Fruit fly (Drosophila melanogaster) whole organism, wandering third instar larva: Measurements from ENCODE around the gene CG42846.
A peak's percentile ranks its signal among the peaks of the same experiment; 100 is the strongest.

Experiments used
- Abd-B ChIP-seq: fragments of >200 bp; optimal IDR thresholded peaks from 2 replicates; lab custom pipeline; 2017; ENCODE audit warnings: missing biosample characterization, missing genetic modification characterization
- CG32264 ChIP-seq: fragments of 200-800 bp; sonication (Bioruptor generic); optimal IDR thresholded peaks from 2 replicates; lab custom pipeline; 2016; ENCODE audit warnings: missing biosample characterization, missing genetic modification characterization
- CG9705 ChIP-seq: fragments of 200-800 bp; sonication (Bioruptor generic); optimal IDR thresholded peaks from 2 replicates; lab custom pipeline; 2018; ENCODE audit warnings: missing biosample characterization, mild to moderate bottlenecking, missing genetic modification characterization
- CrebA ChIP-seq: fragments of 200-800 bp; sonication (Bioruptor generic); optimal IDR thresholded peaks from 2 replicates; lab custom pipeline; 2016; ENCODE audit warnings: missing biosample characterization, mild to moderate bottlenecking, missing genetic modification characterization, borderline replicate concordance
- Dif ChIP-seq: fragments of 200-275, 200-300 bp; sonication (Bioruptor generic); optimal IDR thresholded peaks from 2 replicates; lab custom pipeline; 2018; ENCODE audit warnings: missing biosample characterization, missing genetic modification characterization; ENCODE audit not compliant: partially characterized antibody
- GATAd ChIP-seq: sonication (Bioruptor generic); optimal IDR thresholded peaks from 2 replicates; lab custom pipeline; 2016; ENCODE audit warnings: missing biosample characterization, missing genetic modification characterization
- HLH106 ChIP-seq: fragments of 200-800 bp; optimal IDR thresholded peaks from 3 replicates; lab custom pipeline; 2019; ENCODE audit warnings: missing biosample characterization, mild to moderate bottlenecking, missing genetic modification characterization, moderate library complexity
- Hnf4 ChIP-seq: fragments of 200-800 bp; sonication (Bioruptor generic); optimal IDR thresholded peaks from 2 replicates; lab custom pipeline; 2016; ENCODE audit warnings: missing biosample characterization, mild to moderate bottlenecking, missing genetic modification characterization
- Hr78 ChIP-seq: fragments of >200 bp; optimal IDR thresholded peaks from 2 replicates; lab custom pipeline; 2017; ENCODE audit warnings: missing biosample characterization, missing genetic modification characterization
- Hr83 ChIP-seq: fragments of 200-300 bp; sonication (Bioruptor generic); optimal IDR thresholded peaks from 2 replicates; lab custom pipeline; 2016; ENCODE audit warnings: missing biosample characterization, mild to moderate bottlenecking, missing genetic modification characterization, moderate library complexity; ENCODE audit not compliant: poor library complexity, severe bottlenecking
- Jra ChIP-seq: sonication (Bioruptor generic); optimal IDR thresholded peaks from 2 replicates; lab custom pipeline; 2016; ENCODE audit warnings: missing biosample characterization, missing genetic modification characterization
- Mio ChIP-seq: sonication (Bioruptor generic); optimal IDR thresholded peaks from 2 replicates; lab custom pipeline; 2016; ENCODE audit warnings: missing biosample characterization, missing genetic modification characterization
- Myc ChIP-seq: fragments of >200 bp; optimal IDR thresholded peaks from 2 replicates; lab custom pipeline; 2017
- N ChIP-seq: fragments of >200 bp; optimal IDR thresholded peaks from 2 replicates; lab custom pipeline; 2018; ENCODE audit warnings: missing biosample characterization, missing external identifiers, missing genetic modification characterization
- OdsH ChIP-seq: fragments of 200-800 bp; sonication (Bioruptor generic); optimal IDR thresholded peaks from 2 replicates; lab custom pipeline; 2016; ENCODE audit warnings: missing biosample characterization, mild to moderate bottlenecking, missing genetic modification characterization
- Sp1 ChIP-seq: fragments of 200-800 bp; sonication (Bioruptor generic); optimal IDR thresholded peaks from 3 replicates; lab custom pipeline; 2019; ENCODE audit warnings: missing biosample characterization, mild to moderate bottlenecking, missing genetic modification characterization, moderate library complexity
- Vsx2 ChIP-seq: fragments of 200-300, 225-300 bp; sonication (Bioruptor generic); optimal IDR thresholded peaks from 2 replicates; lab custom pipeline; 2018; ENCODE audit warnings: missing biosample characterization, missing genetic modification characterization; ENCODE audit not compliant: partially characterized antibody
- dmrt93B ChIP-seq: fragments of 200-800 bp; sonication (Bioruptor generic); optimal IDR thresholded peaks from 2 replicates; lab custom pipeline; 2018; ENCODE audit warnings: missing biosample characterization, mild to moderate bottlenecking, missing genetic modification characterization
- fru ChIP-seq: fragments of 200-800 bp; sonication (Bioruptor generic); optimal IDR thresholded peaks from 3 replicates; lab custom pipeline; 2016; ENCODE audit warnings: missing biosample characterization, mild to moderate bottlenecking, missing genetic modification characterization
- h ChIP-seq: fragments of 200-800 bp; sonication (Bioruptor generic); optimal IDR thresholded peaks from 3 replicates; lab custom pipeline; 2016; ENCODE audit warnings: missing biosample characterization, mild to moderate bottlenecking, missing genetic modification characterization
- jim ChIP-seq: fragments of 175-275, 200-325 bp; sonication (Bioruptor generic); optimal IDR thresholded peaks from 2 replicates; lab custom pipeline; 2016; ENCODE audit warnings: missing biosample characterization, mild to moderate bottlenecking, missing genetic modification characterization
- lola ChIP-seq: fragments of >200 bp; optimal IDR thresholded peaks from 2 replicates; lab custom pipeline; 2017; ENCODE audit warnings: missing biosample characterization, missing genetic modification characterization
- pan ChIP-seq: fragments of >200 bp; optimal IDR thresholded peaks from 2 replicates; lab custom pipeline; 2017
- psq ChIP-seq: fragments of 200-800 bp; sonication (Bioruptor generic); optimal IDR thresholded peaks from 3 replicates; lab custom pipeline; 2017; ENCODE audit warnings: missing biosample characterization, mild to moderate bottlenecking, missing genetic modification characterization, moderate library complexity
- rgr ChIP-seq: fragments of 200-800 bp; sonication (Bioruptor generic); optimal IDR thresholded peaks from 3 replicates; lab custom pipeline; 2016; ENCODE audit warnings: missing biosample characterization, mild to moderate bottlenecking, missing genetic modification characterization
- sage ChIP-seq: fragments of 200-800 bp; sonication (Bioruptor generic); optimal IDR thresholded peaks from 2 replicates; lab custom pipeline; 2016; ENCODE audit warnings: missing biosample characterization, mild to moderate bottlenecking, missing genetic modification characterization
- sv ChIP-seq: fragments of 200-800 bp; sonication (Bioruptor generic); optimal IDR thresholded peaks from 3 replicates; lab custom pipeline; 2016; ENCODE audit warnings: missing biosample characterization, missing genetic modification characterization
- tai ChIP-seq: sonication (Bioruptor generic); optimal IDR thresholded peaks from 2 replicates; lab custom pipeline; 2016; ENCODE audit warnings: missing biosample characterization, missing genetic modification characterization
- usp ChIP-seq: fragments of >200 bp; optimal IDR thresholded peaks from 2 replicates; lab custom pipeline; 2017; ENCODE audit warnings: missing biosample characterization, missing genetic modification characterization
- woc ChIP-seq: sonication (Bioruptor generic); optimal IDR thresholded peaks from 2 replicates; lab custom pipeline; 2016; ENCODE audit warnings: missing biosample characterization, mild to moderate bottlenecking, missing genetic modification characterization

The CG42846 gene

DNA sequence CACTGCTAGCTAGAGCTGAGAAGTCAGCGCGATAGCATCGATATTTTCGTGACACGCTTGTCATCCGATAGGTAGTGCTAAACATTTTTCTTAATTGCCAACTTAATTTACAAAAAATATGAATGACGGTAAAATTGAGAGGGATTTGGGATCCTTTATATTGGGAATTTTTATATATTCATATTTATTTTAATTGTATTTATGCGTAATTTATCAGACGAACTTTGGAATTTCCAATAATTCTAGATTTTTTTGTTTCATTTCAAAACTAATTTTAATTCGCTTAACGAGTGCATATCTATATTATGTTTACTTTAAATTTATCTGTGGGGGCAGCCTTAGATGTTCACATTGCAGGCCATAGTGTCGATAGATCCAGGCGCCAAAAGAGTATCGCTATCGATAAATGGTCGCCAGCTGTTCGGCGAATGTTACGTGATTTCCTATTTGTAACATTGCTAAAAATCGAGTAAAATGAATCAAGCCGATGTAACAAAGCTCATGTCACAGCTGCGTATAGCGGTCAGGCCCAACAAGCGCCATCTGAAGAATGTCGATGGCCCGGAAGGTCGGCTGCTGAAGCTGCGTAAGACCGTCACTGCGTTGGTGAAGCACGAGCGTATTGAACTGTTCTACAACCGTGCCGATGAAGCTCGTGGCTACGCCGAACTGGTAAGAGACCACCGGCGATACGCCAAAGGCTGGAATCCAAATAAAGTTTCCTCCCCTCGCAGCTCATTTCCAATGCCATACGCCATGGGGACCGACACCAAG, 33.2 kb upstream of the CG42846 start, which contains the start of the genes Tudor-SN and mRpL17 (continued):
- TF ChIP-seq fru (GFP tag; lab: Kevin White, UChicago) (peak; percentile 57), woc (GFP tag; lab: Kevin White, UChicago) (peak; percentile 40), Sp1 (GFP tag; lab: Kevin White, UChicago) (peak; percentile 27), tai (no peak), dmrt93B (GFP tag; lab: Kevin White, UChicago) (no peak), usp (GFP tag; lab: Kevin White, UChicago) (no peak), Abd-B (GFP tag; lab: Kevin White, UChicago) (no peak), Mio (GFP tag; lab: Kevin White, UChicago) (no peak), h (GFP tag; lab: Kevin White, UChicago) (peak; percentile 74), lola (GFP tag; lab: Kevin White, UChicago) (no peak), GATAd (no peak), Hr83 (GFP tag; lab: Kevin White, UChicago) (peak; percentile 74), Myc (peak; percentile 14), Dif (GFP tag; lab: Kevin White, UChicago) (no peak), sage (GFP tag; lab: Kevin White, UChicago) (no peak)

- TF ChIP-seq CG9705 (GFP tag; lab: Kevin White, UChicago), result no peak
- TF ChIP-seq Jra (GFP tag; lab: Kevin White, UChicago), result no peak
- no peak for TF ChIP-seq psq (GFP tag; lab: Kevin White, UChicago)
- no peak for TF ChIP-seq Mio (GFP tag; lab: Kevin White, UChicago)
- TF ChIP-seq N (GFP tag; lab: Kevin White, UChicago), result no peak
- no peak for TF ChIP-seq Hr78 (GFP tag; lab: Kevin White, UChicago)
- no peak for TF ChIP-seq CrebA (GFP tag; lab: Kevin White, UChicago)
- TF ChIP-seq Vsx2 (GFP tag; lab: Kevin White, UChicago), result no peak
- no peak for TF ChIP-seq Dif (GFP tag; lab: Kevin White, UChicago)
- TF ChIP-seq OdsH (GFP tag; lab: Kevin White, UChicago), result no peak
- TF ChIP-seq sv (GFP tag; lab: Kevin White, UChicago), result no peak
- no peak for TF ChIP-seq CG32264
- no peak for TF ChIP-seq tai
- no peak for TF ChIP-seq pan (lab: Kevin White, UChicago)
- no peak for TF ChIP-seq HLH106 (tag; lab: Kevin White, UChicago)
These were observed 32.3 kb upstream of the CG42846 start for dm6 chr3L:263500-264377.

DNA sequence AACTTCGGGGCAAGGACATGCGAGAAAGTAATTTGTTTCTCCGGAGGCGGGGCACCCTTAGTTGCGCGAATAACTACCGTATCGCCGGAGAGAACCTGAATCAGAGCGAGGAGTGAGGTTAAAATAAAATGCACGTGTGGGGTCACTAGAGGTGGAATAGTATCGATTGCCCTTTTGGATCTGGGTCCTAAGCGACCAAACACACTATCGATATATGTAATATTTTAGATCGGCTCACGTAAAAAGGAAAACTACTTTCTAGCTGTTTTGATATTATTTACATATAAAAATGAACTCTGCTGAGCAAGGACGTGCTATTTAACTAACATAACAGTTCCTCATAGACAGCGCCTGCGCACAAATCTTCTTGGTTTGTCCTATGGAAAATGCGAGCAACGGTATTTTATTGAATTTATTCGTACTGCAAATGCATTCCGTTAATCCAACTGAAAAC, 31.3 kb upstream of the CG42846 start:
- no peak for TF ChIP-seq lola (GFP tag; lab: Kevin White, UChicago)
- no peak for TF ChIP-seq CrebA (GFP tag; lab: Kevin White, UChicago)
- TF ChIP-seq Sp1 (GFP tag; lab: Kevin White, UChicago), result no peak
- TF ChIP-seq psq (GFP tag; lab: Kevin White, UChicago), result peak; percentile 20
- TF ChIP-seq jim (GFP tag; lab: Kevin White, UChicago), result no peak
- no peak for TF ChIP-seq rgr (GFP tag; lab: Kevin White, UChicago)
- no peak for TF ChIP-seq CG9705 (GFP tag; lab: Kevin White, UChicago)
- TF ChIP-seq Myc, result peak; percentile 42
- no peak for TF ChIP-seq sage (GFP tag; lab: Kevin White, UChicago)
- no peak for TF ChIP-seq N (GFP tag; lab: Kevin White, UChicago)
- TF ChIP-seq Jra (GFP tag; lab: Kevin White, UChicago), result no peak
- TF ChIP-seq GATAd, result no peak
- TF ChIP-seq Hnf4 (GFP tag; lab: Kevin White, UChicago), result peak; percentile 25
